Worm (Caenorhabditis elegans) whole organism, early embryonic: ENCODE data around the gene srh-137.

Experiments
- ama-1 ChIP-seq: fragments of 150-350 bp; optimal IDR thresholded peaks from 2 replicates; lab custom pipeline; 2014
- tbx-11 ChIP-seq: fragments of 200-800 bp; sonication (Bioruptor generic); IDR thresholded peaks from 2 replicates; pipeline ENCODE4 v1.3.6; 2022; ENCODE audit warnings: missing genetic modification characterization, missing compliant biosample characterization

ce11 chrV:16752089-16753030, 35.9 kb upstream of the srh-137 start:
- TF ChIP-seq tbx-11 (GFP tag; lab: Robert Waterston, UW) (no peak), ama-1 (lab: Kevin White, UChicago) (no peak)
